Fruit fly (Drosophila melanogaster): Measurements from ENCODE around the gene NUCB1.

The NUCB1 gene

dm6 chr3L:17804511-17804910, 2.4 kb upstream of the NUCB1 start, which contains the start of gene ais (continued):
- no peak for TF ChIP-seq CG10209 (GFP tag; optimal IDR thresholded peaks at IDR 0.05)
- TF ChIP-seq grau (tag; optimal IDR thresholded peaks at IDR 0.05) = peak; percentile 41
- no peak for TF ChIP-seq pho (GFP tag; optimal IDR thresholded peaks at IDR 0.05)
- no peak for TF ChIP-seq salm (tag; optimal IDR thresholded peaks at IDR 0.05)
- TF ChIP-seq Mad (GFP tag; optimal IDR thresholded peaks at IDR 0.05) = no peak
- TF ChIP-seq CG2129 (GFP tag; IDR thresholded peaks at IDR 0.05; ENCODE audit: partially characterized antibody) = no peak
- no peak; the same call in 1 of the 2 replicates for TF ChIP-seq tna (GFP tag; IDR thresholded peaks at IDR 0.05; ENCODE audit: partially characterized antibody)
- no peak for TF ChIP-seq CG8089 (GFP tag; optimal IDR thresholded peaks at IDR 0.05)
- TF ChIP-seq CG42726 (GFP tag; IDR thresholded peaks at IDR 0.05; ENCODE audit: partially characterized antibody) = no peak
- no peak for TF ChIP-seq CG12155 (GFP tag; optimal IDR thresholded peaks at IDR 0.05)
- peak; percentile 23 for TF ChIP-seq CG15269 (tag; optimal IDR thresholded peaks at IDR 0.05)
- TF ChIP-seq CG14965 (GFP tag; optimal IDR thresholded peaks at IDR 0.05; ENCODE audit: borderline replicate concordance) = no peak
- TF ChIP-seq CG1024 (GFP tag; IDR thresholded peaks at IDR 0.05) = no peak
- TF ChIP-seq CG12659 (GFP tag; optimal IDR thresholded peaks at IDR 0.05) = peak; percentile 20
- no peak for TF ChIP-seq CG7963 (GFP tag; IDR thresholded peaks at IDR 0.05; ENCODE audit: partially characterized antibody)
- no peak for TF ChIP-seq Mes4 (GFP tag; optimal IDR thresholded peaks at IDR 0.05)
- TF ChIP-seq CTCF (GFP tag; optimal IDR thresholded peaks at IDR 0.05) = no peak
- peak; percentile 14 for TF ChIP-seq CG17359 (tag; optimal IDR thresholded peaks at IDR 0.05)
- TF ChIP-seq Fer1 (GFP tag; optimal IDR thresholded peaks at IDR 0.05) = no peak
- no peak for TF ChIP-seq ab (GFP tag; optimal IDR thresholded peaks at IDR 0.05)
- TF ChIP-seq Hsf (GFP tag; optimal IDR thresholded peaks at IDR 0.05) = no peak
- no peak for TF ChIP-seq CG8388 (GFP tag; optimal IDR thresholded peaks at IDR 0.05)
- no peak for TF ChIP-seq CG10147 (GFP tag; optimal IDR thresholded peaks at IDR 0.05)
- no peak for TF ChIP-seq ara (GFP tag; IDR thresholded peaks at IDR 0.05)
- no peak for TF ChIP-seq inv (GFP tag; IDR thresholded peaks at IDR 0.05; ENCODE audit: partially characterized antibody)
- TF ChIP-seq exex (tag; optimal IDR thresholded peaks at IDR 0.05) = no peak
- TF ChIP-seq CG6689 (GFP tag; IDR thresholded peaks at IDR 0.05) = no peak
- TF ChIP-seq nmo (GFP tag; optimal IDR thresholded peaks at IDR 0.05) = peak; percentile 9
- no peak for TF ChIP-seq Kr (GFP tag; optimal IDR thresholded peaks at IDR 0.05)
- TF ChIP-seq Sry-β (GFP tag; optimal IDR thresholded peaks at IDR 0.05) = no peak
- TF ChIP-seq CG8924 (tag; optimal IDR thresholded peaks at IDR 0.05) = no peak
- no peak for TF ChIP-seq Dll (GFP tag; IDR thresholded peaks at IDR 0.05; ENCODE audit: partially characterized antibody)
- no peak for TF ChIP-seq CG15073 (GFP tag; optimal IDR thresholded peaks at IDR 0.05)
- peak; percentile 39; the same call in 1 of the 2 replicates for TF ChIP-seq chm (GFP tag; IDR thresholded peaks at IDR 0.05)
- no peak for TF ChIP-seq az2 (GFP tag; optimal IDR thresholded peaks at IDR 0.05)
- TF ChIP-seq CG17829 (tag; optimal IDR thresholded peaks at IDR 0.05) = no peak
- no peak for TF ChIP-seq Lim3 (GFP tag; IDR thresholded peaks at IDR 0.05)
- TF ChIP-seq CG30403 (GFP tag; optimal IDR thresholded peaks at IDR 0.05) = peak; percentile 40
- TF ChIP-seq Chrac-16 (GFP tag; optimal IDR thresholded peaks at IDR 0.05) = no peak
- peak; percentile 4 for TF ChIP-seq zen (tag; optimal IDR thresholded peaks at IDR 0.05)
- TF ChIP-seq sens (GFP tag) = peak; percentile 61
- TF ChIP-seq dan (GFP tag; IDR thresholded peaks at IDR 0.05) = no peak
- TF ChIP-seq lab (GFP tag; optimal IDR thresholded peaks at IDR 0.05) = no peak
- no peak for TF ChIP-seq ac (GFP tag; optimal IDR thresholded peaks at IDR 0.05)
- no peak for TF ChIP-seq sim (GFP tag; IDR thresholded peaks at IDR 0.05)
- no peak for TF ChIP-seq stc (GFP tag; IDR thresholded peaks at IDR 0.05)
- TF ChIP-seq gce (GFP tag; IDR thresholded peaks at IDR 0.05) = no peak
- TF ChIP-seq CG2116 (GFP tag; optimal IDR thresholded peaks at IDR 0.05) = no peak
- TF ChIP-seq CG6813 (GFP tag; optimal IDR thresholded peaks at IDR 0.05) = no peak
- TF ChIP-seq CG11723 (GFP tag; optimal IDR thresholded peaks at IDR 0.05) = no peak
- no peak for TF ChIP-seq en (GFP tag; optimal IDR thresholded peaks at IDR 0.05)
- TF ChIP-seq BEAF-32 (GFP tag; optimal IDR thresholded peaks at IDR 0.05) = peak; percentile 34

Data from whole organism, embryonic.